Worm (Caenorhabditis elegans) whole organism, dauer: ENCODE data around the gene Y37D8A.26.

Source experiments
- unc-62 ChIP-seq: sonication (generic microtip); optimal IDR thresholded peaks from 2 replicates; lab custom pipeline; 2017; ENCODE audit warnings: missing biosample characterization, missing genetic modification reagents, missing genetic modification characterization

The Y37D8A.26 gene

ce11 chrIII:12856628-12857027 is at the start of gene Y37D8A.26:
Gene Y37D8A.26, minus strand, starts transcription at chrIII:12856728.
- no peak for TF ChIP-seq unc-62 (GFP tag; lab: Kevin White, UChicago)

ce11 chrIII:12904987-12905541 is 48.5 kb upstream of the Y37D8A.26 start, which contains the start of gene cox-5A:
Gene cox-5A, plus strand, starts transcription at chrIII:12905491.
- no peak for TF ChIP-seq unc-62 (GFP tag; lab: Kevin White, UChicago)

ce11 chrIII:12904052-12904451 is 47.5 kb upstream of the Y37D8A.26 start:
- TF ChIP-seq unc-62 (GFP tag; lab: Kevin White, UChicago): no peak

- no peak for TF ChIP-seq unc-62 (GFP tag; lab: Kevin White, UChicago)
These were observed 37.7 kb upstream of the Y37D8A.26 start for ce11 chrIII:12894207-12894606.

DNA sequence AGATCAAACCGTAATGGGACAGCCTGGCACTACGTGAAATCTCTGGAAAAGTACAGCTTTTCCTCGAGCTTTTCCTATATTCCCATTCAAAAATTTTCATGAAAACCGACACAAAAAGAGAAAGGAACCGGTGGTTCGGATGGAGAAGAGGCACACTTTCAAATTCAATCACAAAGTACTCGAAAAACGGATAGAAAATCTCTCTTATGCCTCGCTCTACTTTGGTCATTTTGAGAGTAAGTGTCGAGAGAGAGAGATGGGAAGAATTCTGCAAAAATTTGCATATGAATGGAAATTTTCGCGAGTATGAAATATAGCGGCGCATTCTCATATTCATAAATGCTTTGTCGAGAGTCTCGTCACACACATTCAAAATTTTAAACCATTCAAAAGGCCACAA is 36.2 kb upstream of the Y37D8A.26 start:
- TF ChIP-seq unc-62 (GFP tag; lab: Kevin White, UChicago): no peak

DNA sequence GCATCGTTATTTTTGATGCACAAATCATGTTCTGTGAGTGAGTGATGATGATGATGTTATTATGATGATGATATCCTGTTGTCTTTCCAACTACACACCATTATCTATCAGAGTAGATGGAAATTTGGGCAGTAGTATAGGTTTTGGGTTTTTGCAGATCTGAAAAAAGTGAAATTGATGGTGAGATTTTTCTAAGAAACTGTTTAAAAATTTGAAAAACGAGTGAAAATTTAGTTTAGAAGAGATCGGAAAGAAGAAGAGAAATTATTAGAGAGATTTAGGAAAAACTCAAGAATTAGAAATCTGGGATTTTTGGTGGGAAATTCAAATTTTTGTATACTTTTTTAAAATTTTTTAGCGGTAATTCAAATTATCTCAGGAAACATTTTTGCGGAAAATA is 35.1 kb upstream of the Y37D8A.26 start, which contains the start of the genes Y37D8A.29 and unc-71:
TSS of gene Y37D8A.29 (minus strand) at position 101 of the 400 bp plus-strand sequence.
TSS of gene unc-71 (minus strand) at position 159 of the 400 bp plus-strand sequence.
- TF ChIP-seq unc-62 (GFP tag; lab: Kevin White, UChicago): no peak

DNA sequence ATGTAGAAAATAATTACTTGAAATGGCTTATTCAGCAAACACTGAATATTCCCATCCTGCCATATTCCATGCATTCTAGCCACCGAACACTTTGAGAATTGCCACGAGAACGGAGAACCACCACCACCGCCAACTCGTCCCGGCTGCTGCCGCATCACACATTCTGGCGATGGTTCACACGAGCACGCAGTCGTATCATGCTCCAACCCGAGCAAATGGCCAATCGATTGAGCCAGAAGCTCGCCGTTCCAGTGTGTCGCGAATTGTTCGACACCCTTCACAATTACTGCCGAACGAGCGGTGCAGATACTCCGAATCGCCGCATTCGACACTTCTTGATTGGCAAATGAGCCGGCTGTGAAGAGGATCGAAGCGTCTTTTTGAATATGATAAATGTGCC is 28.6 kb upstream of the Y37D8A.26 start:
- TF ChIP-seq unc-62 (GFP tag; lab: Kevin White, UChicago): no peak

DNA sequence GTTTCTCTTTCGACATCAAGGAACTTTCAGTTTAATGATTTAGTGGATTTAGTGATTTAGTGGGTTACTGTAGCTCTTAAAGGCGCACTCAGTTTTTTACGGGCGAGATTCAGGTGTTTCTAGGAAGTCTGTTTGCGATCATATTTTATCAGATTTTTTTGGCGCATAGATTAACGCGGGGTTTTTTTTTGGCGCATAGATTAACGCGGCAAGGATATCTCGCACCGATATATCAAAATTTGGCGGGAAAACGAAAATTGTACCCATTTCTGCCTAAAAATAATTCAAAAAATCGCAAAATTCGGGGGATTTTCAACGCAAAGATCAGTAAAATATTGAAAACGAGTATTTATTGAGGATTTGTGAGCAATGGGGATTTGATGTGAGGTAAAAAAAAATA is 24.2 kb upstream of the Y37D8A.26 start:
- TF ChIP-seq unc-62 (GFP tag; lab: Kevin White, UChicago): no peak

- no peak for TF ChIP-seq unc-62 (GFP tag; lab: Kevin White, UChicago)
These were observed 21.2 kb upstream of the Y37D8A.26 start, which contains the start of the genes cec-7 and enu-3.5 for ce11 chrIII:12877527-12878234. Gene cec-7, minus strand, starts transcription at chrIII:12877577. Gene enu-3.5, plus strand, starts transcription at chrIII:12878196.

DNA sequence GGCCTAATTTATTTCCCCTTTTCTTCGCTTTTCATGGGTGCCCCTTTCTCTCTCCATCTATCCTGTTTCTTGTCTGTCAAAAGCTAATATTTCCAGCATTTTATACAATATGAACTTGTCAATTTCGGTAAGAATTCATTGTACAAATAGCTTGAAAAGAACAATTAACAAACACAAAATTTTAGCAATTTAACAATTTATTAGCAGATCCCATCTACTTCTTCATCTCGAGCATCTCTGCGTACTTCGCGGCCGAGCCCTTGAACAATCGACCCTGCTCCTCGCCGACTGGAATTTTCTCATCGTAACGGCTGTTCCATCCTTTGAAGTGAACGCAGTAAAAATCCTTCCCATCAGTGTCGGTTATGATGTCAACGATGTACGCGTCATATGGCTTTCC is 19.1 kb upstream of the Y37D8A.26 start:
- TF ChIP-seq unc-62 (GFP tag; lab: Kevin White, UChicago): no peak

DNA sequence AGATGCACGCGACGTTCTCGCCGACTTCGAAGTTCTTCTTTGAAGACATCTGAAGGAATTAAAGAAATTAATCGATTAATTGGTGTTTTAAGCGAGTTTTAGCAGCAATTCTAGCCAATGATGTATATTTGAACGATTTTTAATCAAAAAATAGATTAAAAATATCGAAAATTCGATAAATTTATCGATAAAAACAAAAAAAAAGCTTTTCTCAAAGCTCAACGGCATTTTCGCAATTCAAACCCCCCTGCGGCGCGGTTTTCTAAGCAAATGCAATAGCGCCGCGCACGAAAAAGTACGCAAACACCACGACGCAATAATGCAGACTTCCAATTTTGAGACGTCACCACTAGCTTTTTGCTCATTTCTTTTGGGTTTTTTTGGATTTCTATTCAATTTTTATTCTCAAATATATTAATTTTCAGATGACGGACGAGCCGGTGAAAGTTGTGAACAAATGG is 18.1 kb upstream of the Y37D8A.26 start, which contains the start of the genes mrg-1 and spcs-2:
TSS of gene mrg-1 (minus strand) at position 51 of the 461 bp plus-strand sequence.
TSS of gene spcs-2 (plus strand) at position 426 of the 461 bp plus-strand sequence.
- no peak for TF ChIP-seq unc-62 (GFP tag; lab: Kevin White, UChicago)

- TF ChIP-seq unc-62 (GFP tag; lab: Kevin White, UChicago): no peak
These were observed 13.7 kb upstream of the Y37D8A.26 start, which contains the start of gene Y37D8A.6 for ce11 chrIII:12870060-12870696. Gene Y37D8A.6, minus strand, starts transcription at chrIII:12870297.

DNA sequence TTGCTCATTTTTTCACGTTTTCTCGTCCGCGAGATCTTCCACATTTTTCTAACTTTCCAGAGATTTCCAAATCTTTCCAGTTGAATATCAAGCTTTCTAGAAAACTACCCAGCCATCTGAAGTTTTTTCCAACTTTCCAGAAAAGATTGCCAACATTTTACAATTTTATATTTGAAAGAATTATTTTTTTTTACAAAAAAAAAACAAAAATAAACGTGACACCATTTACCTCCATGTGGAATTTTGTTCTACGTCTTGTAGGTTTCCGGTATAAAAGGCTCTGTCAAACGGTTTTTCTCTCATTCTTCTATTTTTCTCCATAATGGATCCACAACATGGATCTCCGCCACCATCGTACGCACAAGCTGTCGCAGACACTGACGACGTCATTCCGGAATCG is 8.1 kb upstream of the Y37D8A.26 start, which contains the start of gene Y37D8A.8:
TSS of gene Y37D8A.8 (plus strand) at position 301 of the 400 bp plus-strand sequence.
- TF ChIP-seq unc-62 (GFP tag; lab: Kevin White, UChicago): no peak

DNA sequence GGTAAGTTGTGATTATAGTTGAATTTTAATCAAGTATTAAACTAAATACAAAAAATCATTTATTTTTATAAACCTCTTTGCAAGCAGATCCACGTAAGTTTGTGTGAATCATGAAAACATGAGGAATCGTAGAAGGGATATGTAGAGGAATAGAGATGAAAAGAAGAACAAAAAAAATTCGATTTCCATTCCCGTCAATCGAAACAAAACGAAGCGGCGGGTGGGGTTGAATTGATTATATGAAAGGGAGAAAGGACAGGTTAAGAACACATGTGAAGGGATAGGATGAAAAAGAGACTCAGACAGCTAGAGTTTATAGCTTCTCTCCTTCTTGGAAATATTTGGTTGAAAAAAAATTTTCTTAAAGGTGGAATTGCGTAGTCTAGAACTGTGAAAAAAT is 3.6 kb upstream of the Y37D8A.26 start:
- TF ChIP-seq unc-62 (GFP tag; lab: Kevin White, UChicago): no peak

DNA sequence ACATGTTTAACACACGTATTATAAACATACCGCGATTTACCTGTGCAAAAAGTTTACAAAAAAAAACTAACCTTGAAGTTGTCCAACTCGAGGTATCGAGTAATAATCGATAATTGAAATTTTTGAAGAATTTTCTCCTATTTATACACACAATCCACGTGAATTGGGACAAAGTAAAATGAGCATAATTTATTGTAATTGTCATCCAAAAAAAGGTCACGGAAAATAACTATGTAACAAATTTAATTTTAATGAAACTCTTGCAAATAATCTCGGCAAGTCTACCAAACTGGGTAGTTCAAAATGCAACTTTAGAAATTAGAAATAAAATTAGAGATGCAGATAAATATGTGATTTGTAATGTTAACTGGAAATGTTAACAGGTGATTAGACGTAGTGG is 1.1 kb downstream of the Y37D8A.26 start, which contains the start of gene Y37D8A.5:
TSS of gene Y37D8A.5 (minus strand) at position 101 of the 400 bp plus-strand sequence.
- no peak for TF ChIP-seq unc-62 (GFP tag; lab: Kevin White, UChicago)

DNA sequence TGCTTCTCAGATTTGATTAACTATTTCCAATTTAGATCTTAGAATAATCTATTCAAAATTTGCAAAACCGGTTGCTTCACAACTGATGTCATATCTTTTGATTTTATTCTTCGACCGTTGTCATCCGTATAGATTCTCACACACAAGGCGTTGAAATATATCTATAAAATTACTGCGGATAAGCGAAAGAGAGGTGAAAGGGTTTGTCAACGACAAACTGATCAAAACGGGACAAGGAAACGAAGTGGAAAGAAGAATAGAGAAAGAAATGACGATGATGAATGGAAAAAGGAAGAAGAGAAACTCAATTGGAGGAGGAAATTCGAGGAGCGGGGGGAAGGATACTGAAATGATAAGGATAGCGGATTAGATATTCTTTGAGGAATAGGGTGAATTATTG is 5.5 kb downstream of the Y37D8A.26 start:
- no peak for TF ChIP-seq unc-62 (GFP tag; lab: Kevin White, UChicago)
